Worm (Caenorhabditis elegans) whole organism, late embryonic: Measurements from ENCODE around the gene F54H12.2.

ENCODE experiments used
- C38D4.7 ChIP-seq: fragments of 200-800 bp; sonication (Bioruptor generic); optimal IDR thresholded peaks from 2 replicates; lab custom pipeline; 2018; ENCODE audit warnings: mild to moderate bottlenecking, missing genetic modification characterization, moderate library complexity, missing compliant biosample characterization
- F13H6.1 ChIP-seq: sonication (generic microtip); optimal IDR thresholded peaks from 2 replicates; lab custom pipeline; 2016; ENCODE audit warnings: missing genetic modification characterization, missing compliant biosample characterization
- ceh-22 ChIP-seq: sonication (generic microtip); optimal IDR thresholded peaks from 2 replicates; lab custom pipeline; 2017; ENCODE audit warnings: missing biosample characterization, missing genetic modification characterization
- ceh-48 ChIP-seq: sonication (generic microtip); optimal IDR thresholded peaks from 2 replicates; lab custom pipeline; 2016; ENCODE audit warnings: missing genetic modification characterization, inconsistent platforms, missing compliant biosample characterization
- elt-4 ChIP-seq: sonication (generic microtip); optimal IDR thresholded peaks from 2 replicates; lab custom pipeline; 2016; ENCODE audit warnings: missing genetic modification characterization, missing compliant biosample characterization
- ets-4 ChIP-seq: sonication (generic microtip); optimal IDR thresholded peaks from 2 replicates; lab custom pipeline; 2016; ENCODE audit warnings: missing genetic modification characterization, missing compliant biosample characterization
- lim-6 ChIP-seq: sonication (generic microtip); optimal IDR thresholded peaks from 2 replicates; lab custom pipeline; 2016; ENCODE audit warnings: missing genetic modification characterization, missing compliant biosample characterization
- lin-11 ChIP-seq: fragments of 200-800 bp; sonication (Bioruptor generic); optimal IDR thresholded peaks from 2 replicates; lab custom pipeline; 2018; ENCODE audit warnings: mild to moderate bottlenecking, missing genetic modification characterization, missing compliant biosample characterization
- nfya-1 ChIP-seq: sonication (generic microtip); optimal IDR thresholded peaks from 2 replicates; lab custom pipeline; 2017; ENCODE audit warnings: missing genetic modification characterization, mild to moderate bottlenecking, missing compliant biosample characterization, antibody characterized with exemption, moderate library complexity
- nhr-11 ChIP-seq: fragments of 150-350 bp; optimal IDR thresholded peaks from 2 replicates; lab custom pipeline; 2014; ENCODE audit warnings: missing biosample characterization, missing genetic modification characterization
- pha-4 ChIP-seq: fragments of 150-350 bp; optimal IDR thresholded peaks from 2 replicates; lab custom pipeline; 2018; ENCODE audit warnings: missing biosample characterization, missing genetic modification reagents, missing genetic modification characterization
- syd-9 ChIP-seq: sonication (generic microtip); optimal IDR thresholded peaks from 2 replicates; lab custom pipeline; 2016; ENCODE audit warnings: mild to moderate bottlenecking, missing genetic modification characterization, moderate library complexity, missing compliant biosample characterization

ce11 chrIII:7978723-7979122, 14.3 kb downstream of the F54H12.2 start:
- TF ChIP-seq ceh-48 (tag; lab: Kevin White, UChicago), result no peak
- TF ChIP-seq pha-4 (tag; lab: Kevin White, UChicago), result no peak
- no peak for TF ChIP-seq nhr-11
- no peak for TF ChIP-seq C38D4.7 (GFP tag; lab: Kevin White, UChicago)
- no peak for TF ChIP-seq lim-6
- no peak for TF ChIP-seq syd-9 (tag; lab: Kevin White, UChicago)
- TF ChIP-seq F13H6.1 (tag; lab: Kevin White, UChicago), result no peak
- TF ChIP-seq ceh-22 (tag; lab: Kevin White, UChicago), result no peak
- no peak for TF ChIP-seq nfya-1
- no peak for TF ChIP-seq lin-11
- TF ChIP-seq ets-4 (tag; lab: Kevin White, UChicago), result no peak
- TF ChIP-seq elt-4 (tag; lab: Kevin White, UChicago), result no peak
